Worm (Caenorhabditis elegans): ENCODE results near the gene sax-7.

Gene sax-7

DNA sequence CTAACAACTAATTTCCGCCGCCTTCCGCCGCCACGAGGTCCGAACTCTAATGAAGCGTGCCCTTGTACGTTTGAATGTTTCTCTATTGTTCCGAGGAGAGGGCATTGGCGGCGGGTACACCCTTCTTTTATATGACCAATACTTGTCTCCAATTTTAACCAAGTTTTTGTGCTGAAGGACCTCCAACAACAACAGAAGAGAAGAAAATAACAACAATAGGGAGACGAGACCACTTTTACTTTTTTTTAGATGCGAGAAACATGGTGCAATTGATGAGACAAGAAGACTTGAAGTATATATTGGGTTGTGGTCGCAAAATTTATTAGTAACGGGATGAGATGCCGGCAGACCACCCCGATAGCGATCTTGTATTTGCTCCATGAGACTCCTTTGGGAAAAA lies 8.5 kb downstream of the sax-7 start:
- TF ChIP-seq rbr-2 (tag; optimal IDR thresholded peaks at IDR 0.05): no peak
- no peak for TF ChIP-seq unc-130 (GFP tag; optimal IDR thresholded peaks at IDR 0.05)
- TF ChIP-seq T26A8.4 (GFP tag; IDR thresholded peaks at IDR 0.05): no peak
- no peak for TF ChIP-seq mxl-2 (GFP tag; conservative IDR thresholded peaks at IDR 0.05)
- TF ChIP-seq F37D6.2 (tag; optimal IDR thresholded peaks at IDR 0.05): no peak
- no peak for TF ChIP-seq jun-1 (tag; optimal IDR thresholded peaks at IDR 0.05)
- no peak for TF ChIP-seq hmg-1.1 (GFP tag; IDR thresholded peaks at IDR 0.05)
- TF ChIP-seq duxl-1 (tag; optimal IDR thresholded peaks at IDR 0.05; ENCODE audit: poor library complexity): no peak
- TF ChIP-seq ZK337.2 (GFP tag; IDR thresholded peaks at IDR 0.05): no peak

- TF ChIP-seq lin-38 (GFP tag; IDR thresholded peaks at IDR 0.05) (0 out of 2 replicates have a peak, but pooled peaks have one; percentile 3), set-16 (GFP tag; IDR thresholded peaks at IDR 0.05) (peak; percentile 73; the same call in 1 of the 2 replicates), egl-43 (GFP tag; IDR thresholded peaks at IDR 0.05) (0 out of 2 replicates have a peak, but pooled peaks have one; percentile 42), dmd-6 (GFP tag; IDR thresholded peaks at IDR 0.05) (peak; percentile 27; the same call in 1 of the 2 replicates), snpc-1.2 (GFP tag; IDR thresholded peaks at IDR 0.05) (peak; percentile 69; the same call in 1 of the 2 replicates), lin-29 (GFP tag; IDR thresholded peaks at IDR 0.05) (0 out of 2 replicates have a peak, but pooled peaks have one; percentile 21), hmg-1.1 (GFP tag; IDR thresholded peaks at IDR 0.05) (0 out of 2 replicates have a peak, but pooled peaks have one; percentile 16), D1046.2 (GFP tag; IDR thresholded peaks at IDR 0.05) (0 out of 2 replicates have a peak, but pooled peaks have one; percentile 49)
These were observed 11.2 kb downstream of the sax-7 start for ce11 chrIV:8073660-8074059.

DNA sequence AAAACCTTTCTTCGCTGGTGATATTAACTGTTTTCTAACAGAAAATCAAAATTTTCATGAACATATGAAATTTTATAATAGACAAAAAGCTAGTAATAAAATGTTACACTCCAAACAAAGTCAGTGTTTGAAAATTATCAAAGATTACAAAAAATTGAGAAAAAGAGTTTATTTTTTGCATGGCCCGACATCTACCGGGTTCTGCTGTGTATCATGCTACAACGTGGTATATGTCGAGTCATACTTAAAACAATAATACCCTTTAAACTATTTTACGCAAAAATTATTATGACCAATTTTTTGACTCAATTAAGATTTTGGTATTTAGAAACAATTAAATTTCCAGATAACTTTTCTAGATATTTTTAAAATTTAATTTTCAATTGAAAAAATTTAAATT lies 13.1 kb downstream of the sax-7 start:
- TF ChIP-seq mxl-2 (GFP tag; conservative IDR thresholded peaks at IDR 0.05): no peak
- no peak for TF ChIP-seq F10B5.3 (tag; optimal IDR thresholded peaks at IDR 0.05)

DNA sequence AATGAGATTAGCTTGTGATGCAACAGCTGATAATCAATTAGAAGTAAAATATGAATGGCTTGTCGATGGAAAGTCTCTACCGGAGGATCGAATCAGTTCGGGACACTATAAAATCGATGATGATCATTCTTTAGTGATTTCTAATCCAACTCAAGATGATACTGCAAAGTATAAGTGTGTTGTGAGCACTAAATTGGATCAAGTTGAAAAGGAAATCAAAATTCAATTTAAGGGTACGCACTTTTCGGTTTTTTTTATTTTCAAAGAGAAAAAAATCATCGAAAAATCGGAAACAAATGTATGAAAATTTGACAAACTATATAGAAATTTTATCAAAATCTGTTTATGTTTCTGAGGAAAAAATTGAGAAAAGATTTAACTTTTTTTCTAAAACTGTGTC lies 14.1 kb downstream of the sax-7 start:
- no peak for TF ChIP-seq egl-27 (tag; optimal IDR thresholded peaks at IDR 0.05)
- no peak for TF ChIP-seq dve-1 (tag; optimal IDR thresholded peaks at IDR 0.05; ENCODE audit: insufficient read depth)
- TF ChIP-seq ZK546.5 (tag; optimal IDR thresholded peaks at IDR 0.05): no peak

DNA sequence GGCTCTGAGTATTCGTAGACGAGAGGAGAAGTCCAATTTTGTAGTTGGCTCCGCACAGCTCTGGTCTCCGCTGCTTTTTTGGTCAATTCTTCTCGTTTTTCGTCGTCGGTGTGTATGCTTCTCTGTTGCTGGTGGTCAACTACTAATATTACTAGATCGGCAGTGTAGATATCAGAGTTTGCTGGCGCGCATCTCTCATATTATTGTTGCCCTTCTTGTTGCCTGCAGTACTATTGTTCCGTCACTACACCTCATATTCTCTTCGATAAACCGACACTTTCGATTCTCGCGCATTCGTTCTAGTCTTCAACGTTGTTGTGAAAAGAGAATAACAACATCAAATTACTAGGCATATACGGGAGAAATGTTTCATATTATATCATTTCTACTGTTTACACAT lies 17.7 kb downstream of the sax-7 start:
- peak in 1 of 2 experiments; percentile 90 for TF ChIP-seq unc-62 (GFP tag; optimal IDR thresholded peaks at IDR 0.05 in 1 of 2)
- TF ChIP-seq unc-62 (tag; optimal IDR thresholded peaks at IDR 0.05): no peak
- TF ChIP-seq madf-5 (GFP tag; IDR thresholded peaks at IDR 0.05): no peak
- no peak for TF ChIP-seq mes-2 (tag; optimal IDR thresholded peaks at IDR 0.05; ENCODE audit: poor library complexity, severe bottlenecking)
- 0 out of 2 replicates have a peak, but pooled peaks have one; percentile 4 for TF ChIP-seq hmg-1.1 (GFP tag; IDR thresholded peaks at IDR 0.05)
- TF ChIP-seq aha-1 (tag): peak; percentile 56
- no peak for TF ChIP-seq Y75B8A.6 (GFP tag; IDR thresholded peaks at IDR 0.05)
- no peak for TF ChIP-seq ztf-7 (tag; optimal IDR thresholded peaks at IDR 0.05)

ce11 chrIV:8080782-8081181 lies 18.3 kb downstream of the sax-7 start:
- TF ChIP-seq aha-1 (tag): peak; percentile 37
- TF ChIP-seq lin-39 (tag; optimal IDR thresholded peaks at IDR 0.05): no peak
- TF ChIP-seq arid-1 (GFP tag; conservative IDR thresholded peaks at IDR 0.05): no peak
- no peak for TF ChIP-seq pqm-1 (tag; optimal IDR thresholded peaks at IDR 0.05)
- TF ChIP-seq ceh-44 (GFP tag; IDR thresholded peaks at IDR 0.05): no peak
